Worm (Caenorhabditis elegans): ENCODE data around the gene C02E7.7.

DNA sequence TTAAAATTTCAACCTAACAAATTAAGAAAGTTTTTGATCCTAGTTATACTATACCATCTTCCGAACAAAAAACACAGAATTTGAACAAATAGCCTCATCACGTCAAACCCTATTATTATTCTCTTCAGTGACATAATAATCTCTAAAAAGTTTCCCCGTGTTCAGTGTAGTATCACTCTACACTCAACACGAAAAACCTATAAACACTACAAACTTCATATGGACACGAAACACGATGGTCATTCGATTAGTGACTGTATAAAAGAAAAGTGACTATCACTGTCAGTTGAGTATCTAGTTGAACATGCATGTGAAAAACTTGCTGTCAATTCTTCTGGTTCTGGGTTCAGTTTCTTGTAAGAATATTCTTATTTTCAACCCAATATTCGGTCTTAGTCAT lies 14.7 kb downstream of the C02E7.7 start, which contains the start of gene ugt-8:
- no peak for TF ChIP-seq flt-1 (GFP tag; IDR thresholded peaks at IDR 0.05)
- no peak for TF ChIP-seq ceh-36 (tag; optimal IDR thresholded peaks at IDR 0.05)
- TF ChIP-seq tra-4 (tag; optimal IDR thresholded peaks at IDR 0.05), result no peak
- no peak for TF ChIP-seq ama-1 (optimal IDR thresholded peaks at IDR 0.05)
